Fruit fly (Drosophila melanogaster): ENCODE results near the gene yip2.

The yip2 gene

DNA sequence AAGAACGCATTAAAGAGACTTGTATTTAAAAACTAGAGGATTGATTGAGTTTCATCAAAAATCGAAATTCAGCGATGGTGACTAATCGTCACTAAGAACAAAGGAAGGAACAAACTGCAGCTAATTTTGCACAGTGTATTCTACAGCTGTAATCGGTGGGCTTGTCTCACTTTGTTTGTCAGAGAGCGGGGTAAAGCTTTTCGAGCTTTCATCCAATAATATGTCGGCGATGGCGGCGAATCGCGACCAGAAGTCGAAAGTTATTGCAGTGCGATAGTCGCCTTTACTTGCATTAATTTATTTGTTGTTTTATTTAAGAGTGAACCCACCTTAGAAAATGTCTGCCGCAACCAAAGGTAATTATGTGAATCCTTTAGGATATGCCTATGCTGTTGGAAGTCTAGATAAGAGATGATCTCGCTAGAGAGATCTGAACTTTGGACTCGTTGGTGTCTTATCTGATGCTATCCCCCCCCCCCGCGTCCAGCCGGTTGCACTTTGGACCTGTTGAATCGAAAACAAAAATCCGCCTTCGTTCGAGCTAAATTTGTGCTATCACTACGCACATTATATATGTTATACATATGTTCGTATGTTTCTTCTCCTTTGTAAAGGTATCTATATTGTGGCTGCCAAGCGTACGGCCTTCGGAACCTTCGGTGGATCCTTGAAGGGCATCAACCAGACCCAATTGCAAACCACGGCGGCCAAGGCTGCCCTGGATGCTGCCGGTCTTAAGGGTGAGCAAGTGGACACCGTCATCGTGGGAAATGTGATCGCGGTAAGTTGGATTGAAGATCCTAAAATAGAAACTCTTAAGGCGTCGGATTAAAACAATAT, at the start of gene yip2 (continued):
- TF ChIP-seq tgo (GFP tag; IDR thresholded peaks at IDR 0.05) = peak; percentile 75
- TF ChIP-seq CG13123 (GFP tag; optimal IDR thresholded peaks at IDR 0.05) = no peak
- no peak for TF ChIP-seq p53 (GFP tag; optimal IDR thresholded peaks at IDR 0.05)
- TF ChIP-seq CG17186 (GFP tag; optimal IDR thresholded peaks at IDR 0.05) = no peak
- TF ChIP-seq CG7839 (tag; optimal IDR thresholded peaks at IDR 0.05) = peak; percentile 55
- TF ChIP-seq CG9797 (GFP tag; optimal IDR thresholded peaks at IDR 0.05) = no peak
- no peak for TF ChIP-seq CG6791 (GFP tag; IDR thresholded peaks at IDR 0.05; ENCODE audit: partially characterized antibody)
- peak; percentile 36 for TF ChIP-seq CG4282 (GFP tag; optimal IDR thresholded peaks at IDR 0.05)
- peak; percentile 79 for TF ChIP-seq HmgZ (tag; optimal IDR thresholded peaks at IDR 0.05)
- TF ChIP-seq yki (optimal IDR thresholded peaks at IDR 0.05) = no peak
- peak; percentile 67 for TF ChIP-seq Nf-YC (tag; optimal IDR thresholded peaks at IDR 0.05)
- peak in 1 of 2 experiments; percentile 28 for TF ChIP-seq chif (GFP tag; optimal IDR thresholded peaks at IDR 0.05)
- no peak for TF ChIP-seq C15 (GFP tag; IDR thresholded peaks at IDR 0.05)
- TF ChIP-seq gcm2 (GFP tag; optimal IDR thresholded peaks at IDR 0.05) = no peak
- peak; percentile 7 for TF ChIP-seq CG12744 (GFP tag; optimal IDR thresholded peaks at IDR 0.05)
- TF ChIP-seq Scr (GFP tag; IDR thresholded peaks at IDR 0.05; ENCODE audit: partially characterized antibody) = no peak
- peak; percentile 68 for TF ChIP-seq CTCF (GFP tag; optimal IDR thresholded peaks at IDR 0.05)
- peak; percentile 62 for TF ChIP-seq Hsf (GFP tag; optimal IDR thresholded peaks at IDR 0.05)
- 0 out of 2 replicates have a peak, but pooled peaks have one; percentile 12 for TF ChIP-seq CG16779 (GFP tag; IDR thresholded peaks at IDR 0.05)
- no peak for TF ChIP-seq jing (GFP tag; optimal IDR thresholded peaks at IDR 0.05)
- TF ChIP-seq CG14441 (GFP tag; IDR thresholded peaks at IDR 0.05) = peak; percentile 49
- TF ChIP-seq CG12236 (GFP tag; optimal IDR thresholded peaks at IDR 0.05) = peak; percentile 17
- no peak for TF ChIP-seq fd64A (GFP tag; optimal IDR thresholded peaks at IDR 0.05)
- TF ChIP-seq sisA (GFP tag; IDR thresholded peaks at IDR 0.05) = 0 out of 2 replicates have a peak, but pooled peaks have one; percentile 17
- peak; percentile 17 for TF ChIP-seq CG13775 (GFP tag; optimal IDR thresholded peaks at IDR 0.05)
- TF ChIP-seq ERR (GFP tag; optimal IDR thresholded peaks at IDR 0.05) = no peak
- TF ChIP-seq twi (tag; optimal IDR thresholded peaks at IDR 0.05) = no peak
- peak; percentile 59 for TF ChIP-seq Dbx (GFP tag; IDR thresholded peaks at IDR 0.05)
- 0 out of 2 replicates have a peak, but pooled peaks have one; percentile 36 for TF ChIP-seq CG4730 (GFP tag; IDR thresholded peaks at IDR 0.05)
- no peak for TF ChIP-seq lola (GFP tag; optimal IDR thresholded peaks at IDR 0.05)
- TF ChIP-seq fd102C (GFP tag; optimal IDR thresholded peaks at IDR 0.05) = no peak
- no peak for TF ChIP-seq hkb (optimal IDR thresholded peaks at IDR 0.05)
- TF ChIP-seq hkb (GFP tag; IDR thresholded peaks at IDR 0.05) = peak; percentile 76
- TF ChIP-seq Mes4 (GFP tag; optimal IDR thresholded peaks at IDR 0.05) = peak; percentile 20
- no peak for TF ChIP-seq prd (optimal IDR thresholded peaks at IDR 0.05)
- peak; percentile 65 for TF ChIP-seq prd (GFP tag; IDR thresholded peaks at IDR 0.05)
- TF ChIP-seq zfh2 (GFP tag; optimal IDR thresholded peaks at IDR 0.05) = peak; percentile 67
- TF ChIP-seq cwo (GFP tag; optimal IDR thresholded peaks at IDR 0.05) = peak; percentile 35
- TF ChIP-seq CG32767 (GFP tag; IDR thresholded peaks at IDR 0.05) = 0 out of 2 replicates have a peak, but pooled peaks have one; percentile 29
- TF ChIP-seq CG13624 (GFP tag; optimal IDR thresholded peaks at IDR 0.05) = peak; percentile 37
- peak; percentile 48 for TF ChIP-seq tap (tag; optimal IDR thresholded peaks at IDR 0.05)
- TF ChIP-seq ato (GFP tag; IDR thresholded peaks at IDR 0.05; ENCODE audit: partially characterized antibody) = no peak
- peak; percentile 65 for TF ChIP-seq CHES-1-like (GFP tag; optimal IDR thresholded peaks at IDR 0.05)
- TF ChIP-seq pum (GFP tag; optimal IDR thresholded peaks at IDR 0.05) = no peak
- no peak for TF ChIP-seq CG1602 (GFP tag; optimal IDR thresholded peaks at IDR 0.05)
- no peak for TF ChIP-seq nerfin-2 (GFP tag; IDR thresholded peaks at IDR 0.05; ENCODE audit: partially characterized antibody)
- no peak for TF ChIP-seq Bdp1 (GFP tag; optimal IDR thresholded peaks at IDR 0.05)
- TF ChIP-seq CG14050 (GFP tag; IDR thresholded peaks at IDR 0.05) = peak; percentile 47; the same call in 1 of the 3 replicates
- TF ChIP-seq aop (GFP tag; IDR thresholded peaks at IDR 0.05) = no peak
- no peak for TF ChIP-seq CG9876 (GFP tag; optimal IDR thresholded peaks at IDR 0.05)
- TF ChIP-seq CG34224 (GFP tag; IDR thresholded peaks at IDR 0.05; ENCODE audit: partially characterized antibody) = no peak

All from whole organism, embryonic.